Fruit fly (Drosophila melanogaster): Measurements from ENCODE around the gene HGTX.

The HGTX gene

DNA sequence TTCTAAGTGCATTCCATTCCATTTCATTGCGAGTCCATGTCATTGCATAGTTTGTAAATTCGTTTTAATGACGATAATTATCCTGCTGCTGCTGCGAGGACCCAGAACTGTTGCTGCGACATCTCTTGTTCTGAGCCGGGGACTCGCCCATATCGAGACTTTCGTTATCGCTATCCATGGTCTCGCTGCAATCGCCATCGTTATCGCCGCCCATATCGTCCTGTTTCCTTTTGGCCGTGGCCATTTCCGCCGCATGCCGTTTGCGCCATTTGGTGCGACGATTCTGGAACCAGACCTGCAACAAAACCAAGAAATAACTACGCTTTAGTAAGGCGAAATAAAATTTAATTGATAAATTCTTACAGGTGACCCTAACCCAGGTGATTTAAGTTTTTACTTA lies 15.5 kb downstream of the HGTX start:
- TF ChIP-seq usp (GFP tag; optimal IDR thresholded peaks at IDR 0.05) (no peak), N (GFP tag; optimal IDR thresholded peaks at IDR 0.05) (no peak), Hr78 (GFP tag; optimal IDR thresholded peaks at IDR 0.05) (no peak), h (GFP tag; optimal IDR thresholded peaks at IDR 0.05) (no peak), brk (GFP tag; optimal IDR thresholded peaks at IDR 0.05) (no peak), fru (GFP tag; optimal IDR thresholded peaks at IDR 0.05) (no peak), dmrt93B (GFP tag; optimal IDR thresholded peaks at IDR 0.05) (no peak)

DNA sequence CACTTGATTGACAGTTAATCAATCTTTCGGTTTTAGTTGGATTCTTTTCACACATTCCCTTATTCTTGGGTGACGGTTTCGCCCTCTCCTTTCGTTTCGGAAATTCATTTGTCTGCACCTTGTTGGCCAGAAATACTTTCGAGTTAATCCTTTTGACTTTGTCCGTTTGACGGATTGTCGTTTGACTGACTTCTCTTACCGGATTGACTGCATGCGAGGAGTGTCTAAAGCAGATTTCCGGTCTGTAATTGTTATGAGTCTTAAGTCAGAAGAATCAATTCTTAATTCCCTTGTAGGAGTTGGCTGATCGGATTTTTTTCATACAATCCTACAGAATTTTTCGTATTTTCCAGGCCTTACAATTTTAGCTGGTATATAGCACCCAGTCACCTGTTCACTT lies 16.6 kb downstream of the HGTX start:
- TF ChIP-seq jim (GFP tag; optimal IDR thresholded peaks at IDR 0.05) (no peak), N (GFP tag; optimal IDR thresholded peaks at IDR 0.05) (no peak), Mio (GFP tag; optimal IDR thresholded peaks at IDR 0.05) (no peak), dmrt93B (GFP tag; optimal IDR thresholded peaks at IDR 0.05) (no peak), CG32264 (GFP tag; optimal IDR thresholded peaks at IDR 0.05) (no peak), Sp1 (GFP tag; optimal IDR thresholded peaks at IDR 0.05) (no peak), brk (GFP tag; optimal IDR thresholded peaks at IDR 0.05) (no peak), Dfd (GFP tag; optimal IDR thresholded peaks at IDR 0.05) (no peak)

DNA sequence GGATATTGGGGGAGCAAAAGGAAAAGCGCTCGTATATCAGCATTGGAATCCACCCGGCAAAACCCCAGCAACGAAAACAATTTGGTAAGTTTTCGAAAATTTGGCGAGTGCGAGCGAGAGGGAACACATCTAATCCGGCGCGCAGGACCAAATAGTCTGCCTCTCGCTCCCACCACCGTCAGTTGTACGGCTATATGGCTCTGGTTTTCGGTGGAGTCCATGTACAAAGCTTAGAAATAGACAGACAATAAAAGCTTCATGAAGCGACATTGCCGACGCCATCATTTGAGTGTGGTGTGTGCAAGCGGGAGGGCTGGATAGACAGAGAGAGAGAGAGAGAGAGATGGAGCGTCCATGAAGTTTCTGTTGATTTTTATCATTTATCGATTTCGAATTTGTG lies 19.0 kb downstream of the HGTX start:
- TF ChIP-seq usp (GFP tag; optimal IDR thresholded peaks at IDR 0.05), result no peak
- no peak for TF ChIP-seq dmrt93B (GFP tag; optimal IDR thresholded peaks at IDR 0.05)
- no peak for TF ChIP-seq tai (GFP tag; optimal IDR thresholded peaks at IDR 0.05)
- no peak for TF ChIP-seq GATAd (GFP tag; optimal IDR thresholded peaks at IDR 0.05)
- no peak for TF ChIP-seq pan (optimal IDR thresholded peaks at IDR 0.05)
- TF ChIP-seq CrebA (GFP tag; optimal IDR thresholded peaks at IDR 0.05; ENCODE audit: borderline replicate concordance), result no peak
- TF ChIP-seq Dfd (GFP tag; optimal IDR thresholded peaks at IDR 0.05), result no peak
- no peak for TF ChIP-seq Vsx2 (GFP tag; optimal IDR thresholded peaks at IDR 0.05; ENCODE audit: partially characterized antibody)
- no peak for TF ChIP-seq sage (GFP tag; optimal IDR thresholded peaks at IDR 0.05)
- TF ChIP-seq psq (GFP tag; optimal IDR thresholded peaks at IDR 0.05), result no peak
- no peak for TF ChIP-seq fru (GFP tag; optimal IDR thresholded peaks at IDR 0.05)
- TF ChIP-seq HLH106 (tag; optimal IDR thresholded peaks at IDR 0.05), result no peak

DNA sequence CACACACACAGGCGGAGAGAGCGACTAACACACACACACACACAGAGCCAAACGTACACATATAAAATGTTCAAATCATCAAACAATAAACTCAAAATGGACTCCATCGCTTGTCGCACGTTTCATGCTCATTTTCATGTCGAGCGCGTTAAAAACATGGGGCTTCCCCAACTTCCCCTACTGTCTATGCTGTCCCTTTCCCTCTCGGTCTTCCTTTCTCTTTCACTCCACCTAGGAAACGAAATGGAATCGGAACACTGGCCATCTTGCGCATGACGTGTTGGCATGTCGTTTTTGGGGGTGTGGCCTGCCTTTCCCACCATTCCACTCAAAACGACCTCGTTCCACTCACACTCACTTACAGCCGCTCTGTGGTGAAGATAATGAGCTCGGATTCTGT lies 20.4 kb downstream of the HGTX start:
- TF ChIP-seq foxo (GFP tag; optimal IDR thresholded peaks at IDR 0.05) (no peak), brk (GFP tag; optimal IDR thresholded peaks at IDR 0.05) (no peak), Vsx2 (GFP tag; optimal IDR thresholded peaks at IDR 0.05; ENCODE audit: partially characterized antibody) (peak; percentile 13), dl (GFP tag; optimal IDR thresholded peaks at IDR 0.05; ENCODE audit: insufficient read depth in 1 of 2, partially characterized antibody in 2 of 2) (peak in 1 of 2 experiments; percentile 54), CG9705 (GFP tag; optimal IDR thresholded peaks at IDR 0.05) (peak; percentile 1), Rel (GFP tag; optimal IDR thresholded peaks at IDR 0.05) (no peak), Rel (tag; optimal IDR thresholded peaks at IDR 0.05) (peak; percentile 97), Dif (GFP tag; optimal IDR thresholded peaks at IDR 0.05; ENCODE audit: partially characterized antibody) (peak; percentile 85)

DNA sequence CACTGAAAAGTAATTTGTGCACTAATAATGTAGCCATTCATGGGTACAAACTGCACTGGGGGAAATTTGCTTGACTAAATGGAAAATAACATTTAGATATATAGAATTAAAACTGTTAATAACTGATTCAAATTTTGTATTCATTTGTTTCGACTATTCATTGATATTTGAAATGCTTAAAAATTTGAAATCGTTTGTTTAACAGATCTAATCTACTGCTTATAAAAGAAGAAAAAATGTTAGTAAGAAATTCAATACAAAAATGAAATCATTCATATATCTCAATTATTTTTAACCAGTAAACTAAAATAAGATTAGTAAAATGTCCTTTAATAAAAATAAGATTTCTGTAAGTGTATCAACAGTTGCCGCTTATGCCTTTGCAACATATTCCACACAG lies 23.4 kb downstream of the HGTX start:
- TF ChIP-seq fru (GFP tag; optimal IDR thresholded peaks at IDR 0.05) (no peak), sv (GFP tag; optimal IDR thresholded peaks at IDR 0.05) (no peak), lola (GFP tag; optimal IDR thresholded peaks at IDR 0.05) (no peak), Jra (GFP tag; optimal IDR thresholded peaks at IDR 0.05) (no peak), Myc (optimal IDR thresholded peaks at IDR 0.05) (no peak)

dm6 chr3L:14574649-14575048 lies 24.7 kb downstream of the HGTX start:
- TF ChIP-seq usp (GFP tag; optimal IDR thresholded peaks at IDR 0.05) (no peak), rgr (GFP tag; optimal IDR thresholded peaks at IDR 0.05) (no peak), Mio (GFP tag; optimal IDR thresholded peaks at IDR 0.05) (no peak), CrebA (GFP tag; optimal IDR thresholded peaks at IDR 0.05; ENCODE audit: borderline replicate concordance) (no peak), dmrt93B (GFP tag; optimal IDR thresholded peaks at IDR 0.05) (no peak), Sp1 (GFP tag; optimal IDR thresholded peaks at IDR 0.05) (no peak), pan (optimal IDR thresholded peaks at IDR 0.05) (no peak)

Measured in whole organism, wandering third instar larva.